Worm (Caenorhabditis elegans) whole organism, L2 larva: ENCODE results near the gene F54C4.4.

Experiments
- F13H6.1 ChIP-seq: sonication (generic microtip); optimal IDR thresholded peaks from 2 replicates; lab custom pipeline; 2016; ENCODE audit warnings: missing genetic modification characterization, missing compliant biosample characterization
- ama-1 ChIP-seq: fragments of 150-350 bp; optimal IDR thresholded peaks from 2 replicates; lab custom pipeline; 2018; ENCODE audit warnings: inconsistent platforms
- ceh-82 ChIP-seq: fragments of 150-350 bp; optimal IDR thresholded peaks from 2 replicates; lab custom pipeline; 2014; ENCODE audit warnings: missing biosample characterization, missing genetic modification characterization
- egl-27 ChIP-seq: sonication (generic microtip); optimal IDR thresholded peaks from 3 replicates; lab custom pipeline; 2017; ENCODE audit warnings: missing biosample characterization, missing genetic modification reagents, missing genetic modification characterization
- mdl-1 ChIP-seq, 2 experiments: fragments of 150-350 bp in 1 of 2; sonication (generic microtip) in 1 of 2; optimal IDR thresholded peaks; 2 replicates each; lab custom pipeline; 2017; ENCODE audit warnings: missing biosample characterization in 2 of 2, missing genetic modification characterization in 2 of 2
- nhr-237 ChIP-seq: fragments of 150-350 bp; optimal IDR thresholded peaks from 2 replicates; lab custom pipeline; 2014; ENCODE audit warnings: missing biosample characterization, missing genetic modification characterization
- nhr-6 ChIP-seq: fragments of 150-350 bp; optimal IDR thresholded peaks from 2 replicates; lab custom pipeline; 2014; ENCODE audit warnings: missing biosample characterization, missing genetic modification characterization
- nhr-77 ChIP-seq: fragments of 150-350 bp; optimal IDR thresholded peaks from 2 replicates; lab custom pipeline; 2014; ENCODE audit warnings: missing biosample characterization, missing genetic modification characterization

ce11 chrIII:130650-131049, 43.5 kb upstream of the F54C4.4 start, which contains the start of the genes nhr-280 and C29F9.2:
- TF ChIP-seq egl-27 (tag; lab: Kevin White, UChicago) (no peak), ceh-82 (no peak), ama-1 (no peak), nhr-6 (tag; lab: Kevin White, UChicago) (no peak), mdl-1 (tag; optimal IDR thresholded peaks at IDR 0.05; lab: Kevin White, UChicago) (no peak), nhr-77 (tag; lab: Kevin White, UChicago) (no peak), F13H6.1 (tag; lab: Kevin White, UChicago) (no peak), nhr-237 (tag; lab: Kevin White, UChicago) (no peak)
